Fruit fly (Drosophila melanogaster) whole organism, embryonic: ENCODE measurements around the gene gish.

ENCODE experiments used
- Antp ChIP-seq: fragments of 200-800 bp; sonication (Bioruptor generic); optimal IDR thresholded peaks from 3 replicates; lab custom pipeline; 2016; ENCODE audit warnings: missing biosample characterization, missing genetic modification characterization
- CG10321 ChIP-seq: fragments of 200-800 bp; sonication (Bioruptor generic); IDR thresholded peaks from 2 replicates; pipeline ENCODE4 v1.3.6; 2022; ENCODE audit warnings: missing biosample characterization, missing genetic modification characterization
- CG12391 ChIP-seq: fragments of 200-800 bp; sonication (Bioruptor generic); optimal IDR thresholded peaks from 3 replicates; lab custom pipeline; 2018; ENCODE audit warnings: missing biosample characterization, mild to moderate bottlenecking, missing genetic modification characterization, moderate library complexity
- CG1832 ChIP-seq: fragments of 200-800 bp; sonication (Bioruptor generic); optimal IDR thresholded peaks from 2 replicates; lab custom pipeline; 2017; ENCODE audit warnings: missing biosample characterization, mild to moderate bottlenecking, missing genetic modification characterization, inconsistent platforms
- CG32532 ChIP-seq: fragments of 200-800 bp; sonication (Bioruptor generic); IDR thresholded peaks from 2 replicates; pipeline ENCODE4 v1.3.6; 2022; ENCODE audit warnings: missing biosample characterization, missing genetic modification characterization
- CG6175 ChIP-seq: fragments of 200-800 bp; sonication (Bioruptor generic); IDR thresholded peaks from 3 replicates; pipeline ENCODE4 v1.3.6; 2022; ENCODE audit warnings: missing biosample characterization, missing genetic modification characterization
- CG6254 ChIP-seq: fragments of 200-800 bp; sonication (Bioruptor generic); optimal IDR thresholded peaks from 3 replicates; lab custom pipeline; 2017; ENCODE audit warnings: mild to moderate bottlenecking, missing biosample characterization, missing genetic modification reagents, missing genetic modification characterization
- CG7556 ChIP-seq: fragments of 200-800 bp; sonication (Bioruptor generic); optimal IDR thresholded peaks from 2 replicates; lab custom pipeline; 2017; ENCODE audit warnings: missing biosample characterization, mild to moderate bottlenecking, missing genetic modification characterization
- CG7963 ChIP-seq: fragments of 200-800 bp; sonication (Bioruptor generic); IDR thresholded peaks from 3 replicates; pipeline ENCODE4 v1.3.6; 2022; ENCODE audit warnings: missing biosample characterization, missing genetic modification characterization; ENCODE audit not compliant: partially characterized antibody
- Dip3 ChIP-seq: fragments of 200-800 bp; sonication (Bioruptor generic); optimal IDR thresholded peaks from 3 replicates; lab custom pipeline; 2016; ENCODE audit warnings: missing biosample characterization, missing genetic modification characterization
- Dref ChIP-seq: fragments of 200-800 bp; sonication (Bioruptor generic); IDR thresholded peaks from 2 replicates; pipeline ENCODE4 v1.3.6; 2022; ENCODE audit warnings: missing biosample characterization, missing genetic modification characterization
- Hr39 ChIP-seq: fragments of >200 bp; optimal IDR thresholded peaks from 2 replicates; lab custom pipeline; 2017
- Med ChIP-seq: fragments of 200-800 bp; sonication (Bioruptor generic); peaks from one replicate; lab custom pipeline; 2016; ENCODE audit warnings: missing biosample characterization, missing genetic modification characterization, mild to moderate bottlenecking, inconsistent platforms, moderate library complexity
- Myb ChIP-seq: fragments of 200-800 bp; sonication (Bioruptor generic); optimal IDR thresholded peaks from 2 replicates; lab custom pipeline; 2016; ENCODE audit warnings: missing biosample characterization, missing genetic modification characterization
- cwo ChIP-seq: fragments of 200-800 bp; sonication (Bioruptor generic); optimal IDR thresholded peaks from 3 replicates; lab custom pipeline; 2017; ENCODE audit warnings: missing biosample characterization, missing genetic modification characterization, mild to moderate bottlenecking, moderate library complexity, missing genetic modification reagents
- schlank ChIP-seq: fragments of 200-800 bp; sonication (Bioruptor generic); optimal IDR thresholded peaks from 2 replicates; lab custom pipeline; 2018; ENCODE audit warnings: missing biosample characterization, mild to moderate bottlenecking, missing genetic modification characterization
- sens-2 ChIP-seq: fragments of 200-800 bp; sonication (Bioruptor generic); IDR thresholded peaks from 2 replicates; pipeline ENCODE4 v1.3.6; 2022; ENCODE audit warnings: missing biosample characterization, missing genetic modification characterization
- seq ChIP-seq: fragments of 200-800 bp; sonication (Bioruptor generic); IDR thresholded peaks from 2 replicates; pipeline ENCODE4 v1.3.6; 2022; ENCODE audit warnings: missing biosample characterization, missing genetic modification characterization
- sr ChIP-seq: fragments of 200-800 bp; sonication (Bioruptor generic); IDR thresholded peaks from 3 replicates; pipeline ENCODE4 v1.3.6; 2022; ENCODE audit warnings: missing biosample characterization, missing genetic modification characterization
- stwl ChIP-seq: fragments of 200-800 bp; sonication (Bioruptor generic); optimal IDR thresholded peaks from 3 replicates; lab custom pipeline; 2018; ENCODE audit warnings: missing biosample characterization, mild to moderate bottlenecking, missing genetic modification characterization, moderate library complexity

The gish gene

dm6 chr3R:16353671-16354070, 81.4 kb downstream of the gish start:
- TF ChIP-seq stwl (tag; lab: Kevin White, UChicago): no peak
- TF ChIP-seq sens-2 (GFP tag; lab: Robert Waterston, UW): no peak
- TF ChIP-seq Dip3: no peak
- TF ChIP-seq CG7963: no peak
- no peak for TF ChIP-seq Dref (GFP tag; lab: Robert Waterston, UW)
- no peak for TF ChIP-seq schlank (tag; lab: Kevin White, UChicago)
- TF ChIP-seq Antp (GFP tag; lab: Kevin White, UChicago): no peak
- TF ChIP-seq Myb: no peak
- TF ChIP-seq Hr39 (lab: Kevin White, UChicago): no peak
- TF ChIP-seq CG10321 (GFP tag; lab: Robert Waterston, UW): no peak
- peak; percentile 2 for TF ChIP-seq cwo (GFP tag; lab: Kevin White, UChicago)
- TF ChIP-seq CG32532: no peak
- no peak for TF ChIP-seq CG6254
- TF ChIP-seq seq (GFP tag; lab: Robert Waterston, UW): no peak
- TF ChIP-seq CG7556 (GFP tag; lab: Kevin White, UChicago): no peak
- TF ChIP-seq CG1832 (GFP tag; lab: Kevin White, UChicago): no peak
- no peak for TF ChIP-seq CG6175 (GFP tag; lab: Robert Waterston, UW)
- TF ChIP-seq CG12391: no peak
- TF ChIP-seq sr: peak; percentile 76
- TF ChIP-seq Med (GFP tag; lab: Kevin White, UChicago): peak; percentile 11
